Fruit fly (Drosophila melanogaster) whole organism, embryonic: ENCODE data around the gene dbe.
A peak's percentile ranks its signal among the peaks of the same experiment; 100 is the strongest.

ENCODE experiments used
- ATbp ChIP-seq: fragments of 200-800 bp; sonication (Bioruptor generic); optimal IDR thresholded peaks from 2 replicates; lab custom pipeline; 2017; ENCODE audit warnings: missing biosample characterization, mild to moderate bottlenecking, missing genetic modification characterization, missing genetic modification reagents
- Adf1 ChIP-seq: fragments of 200-800 bp; sonication (Bioruptor generic); IDR thresholded peaks from 2 replicates; pipeline ENCODE4 v1.3.6; 2022; ENCODE audit warnings: missing biosample characterization, missing genetic modification characterization
- Asciz ChIP-seq: fragments of 200-800 bp; sonication (Bioruptor generic); optimal IDR thresholded peaks from 2 replicates; lab custom pipeline; 2017; ENCODE audit warnings: missing biosample characterization, mild to moderate bottlenecking, missing genetic modification characterization, missing genetic modification reagents
- CG12104 ChIP-seq: fragments of 200-800 bp; sonication (Bioruptor generic); optimal IDR thresholded peaks from 3 replicates; lab custom pipeline; 2016; ENCODE audit warnings: missing biosample characterization, missing genetic modification characterization
- CG12219 ChIP-seq: fragments of 200-800 bp; sonication (Bioruptor generic); optimal IDR thresholded peaks from 3 replicates; lab custom pipeline; 2018; ENCODE audit warnings: missing biosample characterization, mild to moderate bottlenecking, missing genetic modification characterization
- CG12942 ChIP-seq: fragments of 200-800 bp; sonication (Bioruptor generic); optimal IDR thresholded peaks from 3 replicates; lab custom pipeline; 2016; ENCODE audit warnings: missing biosample characterization, missing genetic modification characterization
- CG13123 ChIP-seq: fragments of 200-800 bp; sonication (Bioruptor generic); optimal IDR thresholded peaks from 2 replicates; lab custom pipeline; 2016; ENCODE audit warnings: missing biosample characterization, missing genetic modification characterization
- CG14050 ChIP-seq: fragments of 200-800 bp; sonication (Bioruptor generic); IDR thresholded peaks from 3 replicates; pipeline ENCODE4 v1.3.6; 2022; ENCODE audit warnings: missing biosample characterization, missing genetic modification characterization
- CG16779 ChIP-seq: fragments of 200-800 bp; sonication (Bioruptor generic); IDR thresholded peaks from 2 replicates; pipeline ENCODE4 v1.3.6; 2022; ENCODE audit warnings: missing biosample characterization, missing genetic modification characterization
- CG17186 ChIP-seq: fragments of 200-800 bp; sonication (Bioruptor generic); optimal IDR thresholded peaks from 3 replicates; lab custom pipeline; 2017; ENCODE audit warnings: missing biosample characterization, missing genetic modification reagents, missing genetic modification characterization
- CG17568 ChIP-seq: fragments of 200-800 bp; sonication (Bioruptor generic); optimal IDR thresholded peaks from 2 replicates; lab custom pipeline; 2018; ENCODE audit warnings: missing biosample characterization, mild to moderate bottlenecking, missing genetic modification characterization, moderate library complexity
- CG2202 ChIP-seq: fragments of 200-800 bp; sonication (Bioruptor generic); optimal IDR thresholded peaks from 2 replicates; lab custom pipeline; 2018; ENCODE audit warnings: missing biosample characterization, mild to moderate bottlenecking, missing genetic modification characterization
- CG32532 ChIP-seq: fragments of 200-800 bp; sonication (Bioruptor generic); IDR thresholded peaks from 2 replicates; pipeline ENCODE4 v1.3.6; 2022; ENCODE audit warnings: missing biosample characterization, missing genetic modification characterization
- CG6813 ChIP-seq: fragments of 200-800 bp; sonication (Bioruptor generic); optimal IDR thresholded peaks from 2 replicates; lab custom pipeline; 2017; ENCODE audit warnings: missing biosample characterization, missing genetic modification characterization, mild to moderate bottlenecking, moderate library complexity, missing genetic modification reagents
- CG7372 ChIP-seq: fragments of 200-800 bp; sonication (Bioruptor generic); IDR thresholded peaks from 2 replicates; pipeline ENCODE4 v1.3.6; 2022; ENCODE audit warnings: missing biosample characterization, missing genetic modification characterization
- CG7745 ChIP-seq: fragments of 200-800 bp; sonication (Bioruptor generic); optimal IDR thresholded peaks from 2 replicates; lab custom pipeline; 2018; ENCODE audit warnings: missing biosample characterization, mild to moderate bottlenecking, missing genetic modification characterization, moderate library complexity
- CG7963 ChIP-seq: fragments of 200-800 bp; sonication (Bioruptor generic); IDR thresholded peaks from 3 replicates; pipeline ENCODE4 v1.3.6; 2022; ENCODE audit warnings: missing biosample characterization, missing genetic modification characterization; ENCODE audit not compliant: partially characterized antibody
- CG8924 ChIP-seq: fragments of 200-800 bp; optimal IDR thresholded peaks from 3 replicates; lab custom pipeline; 2019; ENCODE audit warnings: missing biosample characterization, mild to moderate bottlenecking, missing genetic modification characterization, moderate library complexity
- CG9817 ChIP-seq: fragments of 200-800 bp; sonication (Bioruptor generic); optimal IDR thresholded peaks from 2 replicates; lab custom pipeline; 2018; ENCODE audit warnings: missing biosample characterization, mild to moderate bottlenecking, missing genetic modification characterization, moderate library complexity
- D19A ChIP-seq: fragments of 200-800 bp; optimal IDR thresholded peaks from 3 replicates; lab custom pipeline; 2019; ENCODE audit warnings: missing biosample characterization, mild to moderate bottlenecking, missing genetic modification characterization, moderate library complexity
- Dfd ChIP-seq, 2 experiments: fragments of >200 bp; optimal IDR thresholded peaks; 2 replicates each; lab custom pipeline; 2017; ENCODE audit warnings: missing biosample characterization in 2 of 2, missing genetic modification characterization in 2 of 2
- Doc3 ChIP-seq: fragments of 200-800 bp; sonication (Bioruptor generic); IDR thresholded peaks from 3 replicates; pipeline ENCODE4 v1.3.6; 2022; ENCODE audit warnings: missing biosample characterization, missing genetic modification characterization; ENCODE audit not compliant: partially characterized antibody
- Dref ChIP-seq: fragments of 200-800 bp; sonication (Bioruptor generic); IDR thresholded peaks from 2 replicates; pipeline ENCODE4 v1.3.6; 2022; ENCODE audit warnings: missing biosample characterization, missing genetic modification characterization
- Hmr ChIP-seq: fragments of 200-800 bp; sonication (Bioruptor generic); optimal IDR thresholded peaks from 3 replicates; lab custom pipeline; 2017; ENCODE audit warnings: mild to moderate bottlenecking, missing biosample characterization, missing genetic modification reagents, missing genetic modification characterization
- Lpt ChIP-seq: fragments of >200 bp; optimal IDR thresholded peaks from 2 replicates; lab custom pipeline; 2018; ENCODE audit warnings: missing biosample characterization, missing genetic modification characterization
- Opbp ChIP-seq: fragments of 200-800 bp; sonication (Bioruptor generic); IDR thresholded peaks from 3 replicates; pipeline ENCODE4 v1.3.6; 2022; ENCODE audit warnings: missing biosample characterization, missing genetic modification characterization; ENCODE audit not compliant: partially characterized antibody
- Ravus ChIP-seq: fragments of 200-800 bp; sonication (Bioruptor generic); IDR thresholded peaks from 2 replicates; pipeline ENCODE4 v1.3.6; 2022; ENCODE audit warnings: missing biosample characterization, missing genetic modification characterization
- Side ChIP-seq: fragments of 200-800 bp; sonication (Bioruptor generic); optimal IDR thresholded peaks from 2 replicates; lab custom pipeline; 2016; ENCODE audit warnings: missing biosample characterization, missing genetic modification characterization
- Ssrp ChIP-seq: fragments of 200-800 bp; sonication (Bioruptor generic); optimal IDR thresholded peaks from 2 replicates; lab custom pipeline; 2018; ENCODE audit warnings: missing biosample characterization, mild to moderate bottlenecking, missing genetic modification characterization, moderate library complexity
- TFAM ChIP-seq: fragments of 200-800 bp; sonication (Bioruptor generic); optimal IDR thresholded peaks from 2 replicates; lab custom pipeline; 2017; ENCODE audit warnings: missing biosample characterization, missing genetic modification characterization, inconsistent platforms
- Tbp ChIP-seq: fragments of >200 bp; optimal IDR thresholded peaks from 2 replicates; lab custom pipeline; 2018; ENCODE audit warnings: missing biosample characterization, missing genetic modification characterization
- aop ChIP-seq: fragments of 200-800 bp; sonication (Bioruptor generic); IDR thresholded peaks from 2 replicates; pipeline ENCODE4 v1.3.6; 2022; ENCODE audit warnings: missing biosample characterization, missing genetic modification characterization
- ap ChIP-seq: fragments of 200-800 bp; sonication (Bioruptor generic); IDR thresholded peaks from 2 replicates; pipeline ENCODE4 v1.3.6; 2022; ENCODE audit warnings: missing biosample characterization, missing genetic modification characterization
- az2 ChIP-seq: fragments of 200-800 bp; sonication (Bioruptor generic); optimal IDR thresholded peaks from 3 replicates; lab custom pipeline; 2016; ENCODE audit warnings: missing biosample characterization, missing genetic modification characterization
- br ChIP-seq: fragments of >200 bp; optimal IDR thresholded peaks from 2 replicates; lab custom pipeline; 2017
- btn ChIP-seq: fragments of 200-800 bp; sonication (Bioruptor generic); optimal IDR thresholded peaks from 2 replicates; lab custom pipeline; 2016; ENCODE audit warnings: missing biosample characterization, missing genetic modification characterization
- ci ChIP-seq: fragments of 200-800 bp; sonication (Bioruptor generic); IDR thresholded peaks from 3 replicates; pipeline ENCODE4 v1.3.6; 2022; ENCODE audit warnings: missing biosample characterization, missing genetic modification characterization
- fd102C ChIP-seq: fragments of 200-800 bp; sonication (Bioruptor generic); optimal IDR thresholded peaks from 2 replicates; lab custom pipeline; 2018; ENCODE audit warnings: missing biosample characterization, mild to moderate bottlenecking, missing genetic modification characterization, moderate library complexity
- ftz-f1 ChIP-seq: fragments of 200-800 bp; sonication (Bioruptor generic); optimal IDR thresholded peaks from 2 replicates; lab custom pipeline; 2016; ENCODE audit warnings: missing biosample characterization, missing genetic modification characterization
- kay ChIP-seq: fragments of 200-800 bp; sonication (Bioruptor generic); optimal IDR thresholded peaks from 2 replicates; lab custom pipeline; 2016; ENCODE audit warnings: missing biosample characterization, missing genetic modification characterization
- lbe ChIP-seq: fragments of 200-800 bp; sonication (Bioruptor generic); optimal IDR thresholded peaks from 2 replicates; lab custom pipeline; 2016; ENCODE audit warnings: missing biosample characterization, mild to moderate bottlenecking, missing genetic modification characterization
- onecut ChIP-seq: fragments of 200-800 bp; sonication (Bioruptor generic); IDR thresholded peaks from 2 replicates; pipeline ENCODE4 v1.3.6; 2022; ENCODE audit warnings: missing biosample characterization, missing genetic modification characterization
- org-1 ChIP-seq: fragments of 200-800 bp; sonication (Bioruptor generic); optimal IDR thresholded peaks from 2 replicates; lab custom pipeline; 2017; ENCODE audit warnings: missing biosample characterization, missing genetic modification characterization
- pfk ChIP-seq: fragments of 200-800 bp; sonication (Bioruptor generic); optimal IDR thresholded peaks from 2 replicates; lab custom pipeline; 2018; ENCODE audit warnings: missing biosample characterization, mild to moderate bottlenecking, missing genetic modification characterization, moderate library complexity
- phol ChIP-seq: fragments of 200-800 bp; sonication (Bioruptor generic); optimal IDR thresholded peaks from 3 replicates; lab custom pipeline; 2018; ENCODE audit warnings: missing biosample characterization, mild to moderate bottlenecking, missing genetic modification characterization, moderate library complexity
- prd ChIP-seq, 3 experiments: fragments of >200 bp in 2 of 3; fragments of 200-800 bp in 1 of 3; sonication (Bioruptor generic) in 1 of 3; optimal IDR thresholded peaks in 2 of 3; IDR thresholded peaks in 1 of 3; 2 replicates in 2 of 3; 3 replicates in 1 of 3; pipeline versions ENCODE4 v1.3.6 to Lab custom; 2017 to 2022; ENCODE audit warnings: missing biosample characterization in 1 of 3, missing genetic modification characterization in 1 of 3
- run ChIP-seq: fragments of 200-800 bp; sonication (Bioruptor generic); optimal IDR thresholded peaks from 3 replicates; lab custom pipeline; 2018; ENCODE audit warnings: missing biosample characterization, mild to moderate bottlenecking, missing genetic modification characterization
- sens ChIP-seq: fragments of 200-800 bp; sonication (Bioruptor generic); peaks from one replicate; lab custom pipeline; 2016; ENCODE audit warnings: missing biosample characterization, missing genetic modification characterization
- sob ChIP-seq: fragments of 200-800 bp; sonication (Bioruptor generic); IDR thresholded peaks from 2 replicates; pipeline ENCODE4 v1.3.6; 2022; ENCODE audit warnings: missing biosample characterization, missing genetic modification characterization
- ssp ChIP-seq: fragments of 200-800 bp; sonication (Bioruptor generic); IDR thresholded peaks from 2 replicates; pipeline ENCODE4 v1.3.6; 2022; ENCODE audit warnings: missing biosample characterization, missing genetic modification characterization
- usp ChIP-seq: fragments of >200 bp; optimal IDR thresholded peaks from 2 replicates; lab custom pipeline; 2017; ENCODE audit warnings: missing biosample characterization, missing genetic modification characterization

The dbe gene

dm6 chr2L:847189-847987, 22.3 kb downstream of the dbe start (continued):
- TF ChIP-seq fd102C (GFP tag; lab: Kevin White, UChicago) = no peak
- TF ChIP-seq CG16779 = no peak
- TF ChIP-seq CG12942 = no peak
- TF ChIP-seq aop (GFP tag; lab: Robert Waterston, UW) = no peak
- no peak for TF ChIP-seq D19A
- TF ChIP-seq Doc3 = no peak
- TF ChIP-seq sens (GFP tag; lab: Kevin White, UChicago) = peak; percentile 85
- TF ChIP-seq Tbp = no peak
- no peak for TF ChIP-seq CG14050 (GFP tag; lab: Robert Waterston, UW)
- TF ChIP-seq CG12219 (GFP tag; lab: Kevin White, UChicago) = no peak
- no peak for TF ChIP-seq Side (GFP tag; lab: Kevin White, UChicago)
- TF ChIP-seq Dref (GFP tag; lab: Robert Waterston, UW) = no peak
- no peak for TF ChIP-seq pfk (GFP tag; lab: Kevin White, UChicago)
- TF ChIP-seq run (tag; lab: Kevin White, UChicago) = no peak
- no peak for TF ChIP-seq TFAM (GFP tag; lab: Kevin White, UChicago)
- no peak for TF ChIP-seq Hmr (GFP tag; lab: Kevin White, UChicago)
- TF ChIP-seq usp (GFP tag; lab: Kevin White, UChicago) = no peak
- TF ChIP-seq Ssrp (tag; lab: Kevin White, UChicago) = peak; percentile 20
- no peak for TF ChIP-seq ftz-f1 (GFP tag; lab: Kevin White, UChicago)
- TF ChIP-seq ap = no peak
- TF ChIP-seq Ravus (GFP tag; lab: Robert Waterston, UW) = no peak
- TF ChIP-seq lbe = peak; percentile 15
- TF ChIP-seq onecut (GFP tag; lab: Robert Waterston, UW) = no peak
- no peak for TF ChIP-seq CG9817 (tag; lab: Kevin White, UChicago)
- TF ChIP-seq kay (GFP tag; lab: Kevin White, UChicago) = peak; percentile 5
- no peak for TF ChIP-seq CG13123
- TF ChIP-seq az2 (GFP tag; lab: Kevin White, UChicago) = no peak
- TF ChIP-seq sob = no peak
- no peak for TF ChIP-seq Lpt (GFP tag; lab: Kevin White, UChicago)
- no peak for TF ChIP-seq br (lab: Kevin White, UChicago)
- no peak for TF ChIP-seq ATbp (GFP tag; lab: Kevin White, UChicago)
- no peak for TF ChIP-seq ci (GFP tag; lab: Robert Waterston, UW)
- peak; percentile 19 for TF ChIP-seq CG8924
- no peak for TF ChIP-seq CG17186 (GFP tag; lab: Kevin White, UChicago)
- no peak for TF ChIP-seq Adf1 (GFP tag; lab: Robert Waterston, UW)
- TF ChIP-seq org-1 (GFP tag; lab: Kevin White, UChicago) = no peak
- TF ChIP-seq prd (optimal IDR thresholded peaks at IDR 0.05; lab: Kevin White, UChicago) = no peak
- no peak for TF ChIP-seq prd (GFP tag; IDR thresholded peaks at IDR 0.05; lab: Robert Waterston, UW)
- TF ChIP-seq CG7372 (GFP tag; lab: Robert Waterston, UW) = no peak
- no peak for TF ChIP-seq CG12104 (GFP tag; lab: Kevin White, UChicago)
- no peak for TF ChIP-seq Asciz (GFP tag; lab: Kevin White, UChicago)
- TF ChIP-seq CG7745 (tag; lab: Kevin White, UChicago) = no peak
- no peak for TF ChIP-seq CG32532
- TF ChIP-seq CG2202 (tag; lab: Kevin White, UChicago) = no peak
- no peak for TF ChIP-seq CG7963
- no peak for TF ChIP-seq Dfd (GFP tag; optimal IDR thresholded peaks at IDR 0.05; lab: Kevin White, UChicago)
- peak; percentile 22 for TF ChIP-seq phol
- no peak for TF ChIP-seq Opbp (GFP tag; lab: Robert Waterston, UW)
- no peak for TF ChIP-seq btn (GFP tag; lab: Kevin White, UChicago)
- TF ChIP-seq CG17568 (GFP tag; lab: Kevin White, UChicago) = no peak
- no peak for TF ChIP-seq ssp (GFP tag; lab: Robert Waterston, UW)
- no peak for TF ChIP-seq CG6813 (GFP tag; lab: Kevin White, UChicago)
